Fruit fly (Drosophila melanogaster) whole organism, embryonic: Measurements from ENCODE around the gene BtbVII.
A peak's percentile ranks its signal among the peaks of the same experiment; 100 is the strongest.

ENCODE experiments used
- ATbp ChIP-seq: fragments of 200-800 bp; sonication (Bioruptor generic); optimal IDR thresholded peaks from 2 replicates; lab custom pipeline; 2017; ENCODE audit warnings: missing biosample characterization, mild to moderate bottlenecking, missing genetic modification characterization, missing genetic modification reagents
- Aef1 ChIP-seq: fragments of 200-800 bp; sonication (Bioruptor generic); IDR thresholded peaks from 3 replicates; pipeline ENCODE4 v1.3.6; 2022; ENCODE audit warnings: missing biosample characterization, missing genetic modification characterization
- Awh ChIP-seq: fragments of 200-800 bp; sonication (Bioruptor generic); IDR thresholded peaks from 2 replicates; pipeline ENCODE4, ENCODE4 v1.3.6; 2022; ENCODE audit warnings: missing biosample characterization, missing genetic modification characterization
- B-H2 ChIP-seq: fragments of 200-800 bp; sonication (Bioruptor generic); optimal IDR thresholded peaks from 2 replicates; lab custom pipeline; 2018; ENCODE audit warnings: missing biosample characterization, mild to moderate bottlenecking, missing genetic modification characterization
- CG1024 ChIP-seq: fragments of 200-800 bp; sonication (Bioruptor generic); IDR thresholded peaks from 2 replicates; pipeline ENCODE4 v1.3.6; 2022; ENCODE audit warnings: missing biosample characterization, missing genetic modification characterization
- CG12299 ChIP-seq: fragments of 200-800 bp; sonication (Bioruptor generic); optimal IDR thresholded peaks from 2 replicates; lab custom pipeline; 2018; ENCODE audit warnings: missing biosample characterization, mild to moderate bottlenecking, missing genetic modification characterization
- CG13123 ChIP-seq: fragments of 200-800 bp; sonication (Bioruptor generic); optimal IDR thresholded peaks from 2 replicates; lab custom pipeline; 2016; ENCODE audit warnings: missing biosample characterization, missing genetic modification characterization
- CG13287 ChIP-seq: fragments of 200-800 bp; sonication (Bioruptor generic); IDR thresholded peaks from 2 replicates; pipeline ENCODE4 v1.3.6; 2022; ENCODE audit warnings: missing biosample characterization, missing genetic modification characterization; ENCODE audit not compliant: partially characterized antibody
- CG13775 ChIP-seq: fragments of 200-800 bp; sonication (Bioruptor generic); optimal IDR thresholded peaks from 3 replicates; lab custom pipeline; 2017; ENCODE audit warnings: missing biosample characterization, mild to moderate bottlenecking, missing genetic modification characterization
- CG14014 ChIP-seq: fragments of 200-800 bp; sonication (Bioruptor generic); IDR thresholded peaks from 2 replicates; pipeline ENCODE4 v1.3.6; 2022; ENCODE audit warnings: missing biosample characterization, missing genetic modification characterization
- CG17568 ChIP-seq: fragments of 200-800 bp; sonication (Bioruptor generic); optimal IDR thresholded peaks from 2 replicates; lab custom pipeline; 2018; ENCODE audit warnings: missing biosample characterization, mild to moderate bottlenecking, missing genetic modification characterization, moderate library complexity
- CG2712 ChIP-seq: fragments of 200-800 bp; optimal IDR thresholded peaks from 3 replicates; lab custom pipeline; 2019; ENCODE audit warnings: missing biosample characterization, mild to moderate bottlenecking, missing genetic modification characterization, moderate library complexity
- CG2875 ChIP-seq: fragments of 200-800 bp; sonication (Bioruptor generic); optimal IDR thresholded peaks from 2 replicates; lab custom pipeline; 2017; ENCODE audit warnings: missing biosample characterization, mild to moderate bottlenecking, missing genetic modification characterization, missing genetic modification reagents
- CG2889 ChIP-seq: fragments of 200-800 bp; sonication (Bioruptor generic); IDR thresholded peaks from 3 replicates; pipeline ENCODE4 v1.3.6; 2022; ENCODE audit warnings: missing biosample characterization, missing genetic modification characterization
- CG31365 ChIP-seq: fragments of 200-800 bp; sonication (Bioruptor generic); optimal IDR thresholded peaks from 2 replicates; lab custom pipeline; 2018; ENCODE audit warnings: missing biosample characterization, mild to moderate bottlenecking, missing genetic modification characterization
- CG6683 ChIP-seq: fragments of 200-800 bp; sonication (Bioruptor generic); optimal IDR thresholded peaks from 2 replicates; lab custom pipeline; 2017; ENCODE audit warnings: missing biosample characterization, mild to moderate bottlenecking, missing genetic modification characterization, missing genetic modification reagents
- CG7357 ChIP-seq: fragments of 200-800 bp; sonication (Bioruptor generic); IDR thresholded peaks from 3 replicates; pipeline ENCODE4 v1.3.6; 2022; ENCODE audit warnings: missing biosample characterization, missing genetic modification characterization
- CG7963 ChIP-seq: fragments of 200-800 bp; sonication (Bioruptor generic); IDR thresholded peaks from 3 replicates; pipeline ENCODE4 v1.3.6; 2022; ENCODE audit warnings: missing biosample characterization, missing genetic modification characterization; ENCODE audit not compliant: partially characterized antibody
- CG8281 ChIP-seq: fragments of 200-800 bp; sonication (Bioruptor generic); optimal IDR thresholded peaks from 2 replicates; lab custom pipeline; 2018; ENCODE audit warnings: missing biosample characterization, mild to moderate bottlenecking, missing genetic modification characterization, moderate library complexity
- Doc3 ChIP-seq: fragments of 200-800 bp; sonication (Bioruptor generic); IDR thresholded peaks from 3 replicates; pipeline ENCODE4 v1.3.6; 2022; ENCODE audit warnings: missing biosample characterization, missing genetic modification characterization; ENCODE audit not compliant: partially characterized antibody
- Gug ChIP-seq: fragments of 200-800 bp; sonication (Bioruptor generic); IDR thresholded peaks from 4 replicates; pipeline ENCODE4 v1.3.6; 2022; ENCODE audit warnings: missing biosample characterization, missing genetic modification characterization
- H15 ChIP-seq: fragments of 200-800 bp; sonication (Bioruptor generic); IDR thresholded peaks from 3 replicates; pipeline ENCODE4 v1.3.6; 2022; ENCODE audit warnings: missing biosample characterization, missing genetic modification characterization
- HLH3B ChIP-seq: fragments of 200-800 bp; sonication (Bioruptor generic); IDR thresholded peaks from 2 replicates; pipeline ENCODE4 v1.3.6; 2022; ENCODE audit warnings: missing biosample characterization, missing genetic modification characterization
- NC2α ChIP-seq: fragments of 200-800 bp; sonication (Bioruptor generic); optimal IDR thresholded peaks from 2 replicates; lab custom pipeline; 2016; ENCODE audit warnings: missing biosample characterization, missing genetic modification characterization
- NfI ChIP-seq: fragments of 200-800 bp; sonication (Bioruptor generic); optimal IDR thresholded peaks from 3 replicates; lab custom pipeline; 2018; ENCODE audit warnings: missing biosample characterization, mild to moderate bottlenecking, missing genetic modification characterization, moderate library complexity
- PHDP ChIP-seq: fragments of 200-800 bp; sonication (Bioruptor generic); optimal IDR thresholded peaks from 3 replicates; lab custom pipeline; 2018; ENCODE audit warnings: missing biosample characterization, mild to moderate bottlenecking, missing genetic modification characterization, moderate library complexity
- Ptx1 ChIP-seq: fragments of 200-800 bp; sonication (Bioruptor generic); IDR thresholded peaks from 2 replicates; pipeline ENCODE4 v1.3.6; 2022; ENCODE audit warnings: missing biosample characterization, missing genetic modification characterization
- ab ChIP-seq: fragments of 200-800 bp; sonication (Bioruptor generic); optimal IDR thresholded peaks from 2 replicates; lab custom pipeline; 2016; ENCODE audit warnings: missing biosample characterization, missing genetic modification characterization
- bbx ChIP-seq: fragments of 200-800 bp; sonication (Bioruptor generic); IDR thresholded peaks from 2 replicates; pipeline ENCODE4 v1.3.6; 2022; ENCODE audit warnings: missing biosample characterization, missing genetic modification characterization; ENCODE audit not compliant: partially characterized antibody
- chif ChIP-seq, 2 experiments: fragments of 200-800 bp; sonication (Bioruptor generic); optimal IDR thresholded peaks; 3 replicates each; lab custom pipeline; 2016; ENCODE audit warnings: missing biosample characterization in 2 of 2, missing genetic modification characterization in 2 of 2
- dati ChIP-seq: fragments of 200-800 bp; sonication (Bioruptor generic); IDR thresholded peaks from 2 replicates; pipeline ENCODE4 v1.3.6; 2022; ENCODE audit warnings: missing biosample characterization, missing genetic modification characterization
- dm ChIP-seq: fragments of 200-800 bp; sonication (Bioruptor generic); optimal IDR thresholded peaks from 3 replicates; lab custom pipeline; 2016; ENCODE audit warnings: missing biosample characterization, missing genetic modification characterization
- dmrt99B ChIP-seq: fragments of 200-800 bp; sonication (Bioruptor generic); optimal IDR thresholded peaks from 2 replicates; lab custom pipeline; 2018; ENCODE audit warnings: missing biosample characterization, mild to moderate bottlenecking, missing genetic modification characterization, moderate library complexity
- fru ChIP-seq: fragments of >200 bp; optimal IDR thresholded peaks from 2 replicates; lab custom pipeline; 2017
- gce ChIP-seq: fragments of 200-800 bp; sonication (Bioruptor generic); IDR thresholded peaks from 3 replicates; pipeline ENCODE4 v1.3.6; 2022; ENCODE audit warnings: missing biosample characterization, missing genetic modification characterization
- gcm ChIP-seq: fragments of 200-800 bp; sonication (Bioruptor generic); optimal IDR thresholded peaks from 2 replicates; lab custom pipeline; 2019; ENCODE audit warnings: missing biosample characterization, mild to moderate bottlenecking, missing genetic modification characterization, moderate library complexity
- gsb ChIP-seq: fragments of 200-800 bp; sonication (Bioruptor generic); IDR thresholded peaks from 2 replicates; pipeline ENCODE4 v1.3.6; 2022; ENCODE audit warnings: missing biosample characterization, missing genetic modification characterization
- kni ChIP-seq: fragments of 200-800 bp; sonication (Bioruptor generic); optimal IDR thresholded peaks from 3 replicates; lab custom pipeline; 2017; ENCODE audit warnings: mild to moderate bottlenecking, missing biosample characterization, missing genetic modification reagents, missing genetic modification characterization
- lmd ChIP-seq: fragments of 200-800 bp; sonication (Bioruptor generic); IDR thresholded peaks from 2 replicates; pipeline ENCODE4 v1.3.6; 2022; ENCODE audit warnings: missing biosample characterization, missing genetic modification characterization
- nom ChIP-seq: fragments of 200-800 bp; sonication (Bioruptor generic); optimal IDR thresholded peaks from 2 replicates; lab custom pipeline; 2017; ENCODE audit warnings: missing biosample characterization, missing genetic modification characterization, mild to moderate bottlenecking, moderate library complexity, missing genetic modification reagents
- otp ChIP-seq: fragments of 200-800 bp; sonication (Bioruptor generic); IDR thresholded peaks from 3 replicates; pipeline ENCODE4, ENCODE4 v1.3.6; 2022; ENCODE audit warnings: missing biosample characterization, missing genetic modification characterization
- phol ChIP-seq: fragments of 200-800 bp; sonication (Bioruptor generic); optimal IDR thresholded peaks from 3 replicates; lab custom pipeline; 2018; ENCODE audit warnings: missing biosample characterization, mild to moderate bottlenecking, missing genetic modification characterization, moderate library complexity
- rib ChIP-seq: fragments of 200-800 bp; sonication (Bioruptor generic); IDR thresholded peaks from 2 replicates; pipeline ENCODE4 v1.3.6; 2022; ENCODE audit warnings: missing biosample characterization, missing genetic modification characterization
- slou ChIP-seq: fragments of 200-800 bp; sonication (Bioruptor generic); optimal IDR thresholded peaks from 3 replicates; lab custom pipeline; 2016; ENCODE audit warnings: missing biosample characterization, missing genetic modification characterization
- sr ChIP-seq: fragments of 200-800 bp; sonication (Bioruptor generic); IDR thresholded peaks from 3 replicates; pipeline ENCODE4 v1.3.6; 2022; ENCODE audit warnings: missing biosample characterization, missing genetic modification characterization
- tio ChIP-seq: fragments of 200-800 bp; sonication (Bioruptor generic); optimal IDR thresholded peaks from 2 replicates; lab custom pipeline; 2017; ENCODE audit warnings: missing biosample characterization, missing genetic modification characterization, inconsistent platforms
- ttk ChIP-seq: fragments of 200-800 bp; sonication (Bioruptor generic); IDR thresholded peaks from 2 replicates; pipeline ENCODE4 v2.1.2; 2022; ENCODE audit warnings: missing biosample characterization, missing genetic modification characterization
- wor ChIP-seq: fragments of 200-800 bp; sonication (Bioruptor generic); IDR thresholded peaks from 2 replicates; pipeline ENCODE4 v1.3.6; 2022; ENCODE audit warnings: missing biosample characterization, missing genetic modification characterization

Gene BtbVII

DNA sequence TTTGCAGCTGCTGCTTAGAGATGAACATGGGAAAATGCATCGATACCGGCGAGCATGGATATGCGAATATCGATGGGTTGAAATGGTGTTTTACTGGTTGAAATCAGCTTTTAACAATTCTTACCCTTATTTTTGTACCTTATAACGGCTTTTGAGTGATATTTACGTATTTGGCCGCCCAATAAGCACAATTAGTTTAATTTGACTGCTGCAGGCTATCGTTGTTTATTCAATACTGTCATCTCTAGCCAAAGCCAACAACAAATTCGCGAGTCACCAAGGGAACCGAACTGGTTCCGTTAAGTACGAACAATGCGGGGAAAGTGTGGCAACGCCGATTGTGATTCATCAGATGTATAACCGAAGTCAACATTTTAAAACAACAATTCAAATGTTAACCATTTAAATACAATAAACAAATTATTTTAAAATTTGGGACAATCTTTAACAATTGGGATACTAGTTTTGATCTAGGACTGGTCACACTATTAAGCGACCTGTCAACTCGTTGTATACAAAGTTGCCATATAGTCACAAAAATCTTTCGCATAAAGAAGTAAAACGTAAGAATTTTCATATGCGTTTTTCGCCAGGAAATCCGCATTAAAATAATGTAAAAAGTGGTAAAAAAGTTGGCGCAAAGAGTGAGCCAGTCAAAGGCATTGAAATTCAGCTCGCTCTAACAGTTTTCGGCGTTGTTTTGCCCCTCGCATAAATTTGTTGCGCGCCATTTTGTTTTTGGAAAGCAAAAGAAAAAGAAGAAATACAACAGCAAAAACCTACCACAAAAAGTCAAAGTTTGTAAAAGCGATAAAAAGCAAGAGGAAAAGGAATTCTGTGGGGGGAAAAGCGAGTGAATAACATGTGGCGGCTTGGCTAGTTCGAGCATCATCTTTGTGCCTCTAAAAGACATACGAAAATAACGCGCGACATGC, at the start of gene BtbVII, which contains the start of gene Usp5 (continued):
- 0 out of 3 replicates have a peak, but pooled peaks have one; percentile 12 for TF ChIP-seq CG7357 (GFP tag; lab: Robert Waterston, UW)
- peak; percentile 12 for TF ChIP-seq kni (GFP tag; lab: Kevin White, UChicago)
- TF ChIP-seq wor (GFP tag; lab: Robert Waterston, UW), result no peak
- peak; percentile 99 for TF ChIP-seq CG13287 (GFP tag; lab: Robert Waterston, UW)
- 0 out of 2 replicates have a peak, but pooled peaks have one; percentile 14 for TF ChIP-seq HLH3B (GFP tag; lab: Robert Waterston, UW)
- no peak for TF ChIP-seq sr (GFP tag; lab: Robert Waterston, UW)
- peak; percentile 41 for TF ChIP-seq CG6683
- TF ChIP-seq Aef1 (GFP tag; lab: Robert Waterston, UW), result peak; percentile 84
- peak; percentile 22 for TF ChIP-seq ATbp (GFP tag; lab: Kevin White, UChicago)
- peak; percentile 58 for TF ChIP-seq Ptx1
- 0 out of 3 replicates have a peak, but pooled peaks have one; percentile 13 for TF ChIP-seq H15 (GFP tag; lab: Robert Waterston, UW)
- peak; percentile 60 for TF ChIP-seq dm (GFP tag; lab: Kevin White, UChicago)
- no peak for TF ChIP-seq ab (GFP tag; lab: Kevin White, UChicago)
- TF ChIP-seq tio (GFP tag; lab: Kevin White, UChicago), result no peak
- peak; percentile 99 for TF ChIP-seq Doc3
- peak; percentile 77 for TF ChIP-seq B-H2 (GFP tag; lab: Kevin White, UChicago)
- TF ChIP-seq PHDP (tag; lab: Kevin White, UChicago), result peak; percentile 64
- peak; percentile 59 for TF ChIP-seq CG13123 (GFP tag; lab: Kevin White, UChicago)
- peak; percentile 45; the same call in 1 of the 2 replicates for TF ChIP-seq lmd (GFP tag; lab: Robert Waterston, UW)
- no peak for TF ChIP-seq CG8281
- no peak for TF ChIP-seq CG2875 (GFP tag; lab: Kevin White, UChicago)
- no peak for TF ChIP-seq ttk (GFP tag; lab: Robert Waterston, UW)
- TF ChIP-seq dati (GFP tag; lab: Robert Waterston, UW), result no peak
- no peak for TF ChIP-seq gce
- peak; percentile 91 for TF ChIP-seq bbx (GFP tag; lab: Robert Waterston, UW)
- no peak for TF ChIP-seq CG17568
- no peak for TF ChIP-seq dmrt99B
- peak; percentile 80 for TF ChIP-seq CG7963 (GFP tag; lab: Robert Waterston, UW)
- no peak for TF ChIP-seq CG2889 (GFP tag; lab: Robert Waterston, UW)
- no peak for TF ChIP-seq slou (GFP tag; lab: Kevin White, UChicago)
- peak; percentile 38 for TF ChIP-seq CG31365 (tag; lab: Kevin White, UChicago)
- TF ChIP-seq gcm (GFP tag; lab: Kevin White, UChicago), result no peak
- TF ChIP-seq CG2712 (tag; lab: Kevin White, UChicago), result peak; percentile 46
- peak; percentile 65; the same call in 2 of the 4 replicates for TF ChIP-seq Gug
- 0 out of 3 replicates have a peak, but pooled peaks have one; percentile 15 for TF ChIP-seq otp (GFP tag; lab: Robert Waterston, UW)
- TF ChIP-seq CG1024 (GFP tag; lab: Robert Waterston, UW), result no peak
- TF ChIP-seq NfI (GFP tag; lab: Kevin White, UChicago), result peak; percentile 54
- TF ChIP-seq CG14014 (GFP tag; lab: Robert Waterston, UW), result peak; percentile 34; the same call in 1 of the 2 replicates
- TF ChIP-seq NC2α (GFP tag; lab: Kevin White, UChicago), result no peak
- TF ChIP-seq nom (GFP tag; lab: Kevin White, UChicago), result peak; percentile 51
- peak; percentile 70 for TF ChIP-seq CG13775 (GFP tag; lab: Kevin White, UChicago)
- peak; percentile 4 for TF ChIP-seq CG12299 (tag; lab: Kevin White, UChicago)
- TF ChIP-seq phol (tag; lab: Kevin White, UChicago), result peak; percentile 98
- no peak for TF ChIP-seq fru (lab: Kevin White, UChicago)
- TF ChIP-seq gsb (GFP tag; lab: Robert Waterston, UW), result no peak
- peak; percentile 60 for TF ChIP-seq Awh (GFP tag; lab: Robert Waterston, UW)
- TF ChIP-seq rib (GFP tag; lab: Robert Waterston, UW), result peak; percentile 91
- TF ChIP-seq chif (GFP tag; optimal IDR thresholded peaks at IDR 0.05; lab: Kevin White, UChicago), result peak; percentile 41 to 61
